Worm (Caenorhabditis elegans) whole organism, midembryonic: ENCODE data around the gene ipla-1.

Experiments
- T22C8.4 ChIP-seq: fragments of 200-800 bp; sonication (Bioruptor generic); IDR thresholded peaks from 2 replicates; pipeline ENCODE4 v1.3.6; 2022; ENCODE audit warnings: missing genetic modification characterization, missing compliant biosample characterization
- cog-1 ChIP-seq: sonication (generic microtip); optimal IDR thresholded peaks from 2 replicates; lab custom pipeline; 2016; ENCODE audit warnings: missing genetic modification characterization, missing compliant biosample characterization
- flt-1 ChIP-seq: fragments of 200-800 bp; sonication (Bioruptor generic); IDR thresholded peaks from 2 replicates; pipeline ENCODE4 v1.3.6; 2022; ENCODE audit warnings: missing genetic modification characterization, missing compliant biosample characterization
- klf-2 ChIP-seq: fragments of 200-800 bp; sonication (Bioruptor generic); conservative IDR thresholded peaks from 2 replicates; pipeline ENCODE4 v1.3.6; 2022; ENCODE audit warnings: missing genetic modification reagents, missing genetic modification characterization, missing compliant biosample characterization
- med-1 ChIP-seq: sonication (generic microtip); optimal IDR thresholded peaks from 2 replicates; lab custom pipeline; 2017; ENCODE audit warnings: missing genetic modification characterization, mild to moderate bottlenecking, missing compliant biosample characterization, antibody characterized with exemption, missing genetic modification reagents; ENCODE audit not compliant: insufficient read depth
- ref-1 ChIP-seq: fragments of 200-800 bp; sonication (Bioruptor generic); conservative IDR thresholded peaks from 2 replicates; pipeline ENCODE4 v1.3.6; 2022; ENCODE audit warnings: missing genetic modification reagents, missing genetic modification characterization, missing compliant biosample characterization
- tab-1 ChIP-seq: fragments of 200-800 bp; sonication (Bioruptor generic); IDR thresholded peaks from 2 replicates; pipeline ENCODE4 v1.3.6; 2022; ENCODE audit warnings: missing genetic modification characterization, missing compliant biosample characterization
- ztf-23 ChIP-seq: fragments of 200-800 bp; sonication (Bioruptor generic); IDR thresholded peaks from 2 replicates; pipeline ENCODE4 v1.3.6; 2022; ENCODE audit warnings: missing genetic modification reagents, missing genetic modification characterization, missing compliant biosample characterization
- ztf-29 ChIP-seq: fragments of 200-800 bp; sonication (Bioruptor generic); IDR thresholded peaks from 2 replicates; pipeline ENCODE4 v1.3.6; 2022; ENCODE audit warnings: missing genetic modification reagents, missing genetic modification characterization, missing compliant biosample characterization

Gene ipla-1

DNA sequence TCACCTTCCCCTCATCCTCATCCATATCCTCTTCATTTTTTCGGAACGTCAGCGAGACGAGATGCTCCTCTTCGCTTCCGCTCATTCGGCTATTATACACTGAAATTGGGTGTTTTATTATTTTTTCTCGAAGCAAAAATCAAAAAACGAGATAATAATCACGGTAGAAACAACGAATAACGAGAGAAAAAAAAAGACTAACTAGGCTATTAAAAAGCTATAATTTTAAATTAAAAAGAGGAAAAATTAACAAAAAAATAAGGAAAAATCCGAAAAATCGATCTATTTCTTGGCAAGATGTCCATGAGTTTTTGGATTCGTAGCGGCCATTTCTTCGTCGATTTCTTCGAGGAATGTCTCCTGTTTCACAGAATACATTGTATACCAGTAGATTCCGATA is at the start of gene ipla-1:
Gene ipla-1, minus strand, starts transcription at position 101 of the 400 bp plus-strand sequence.
- no peak for TF ChIP-seq T22C8.4
- no peak for TF ChIP-seq flt-1 (GFP tag; lab: Robert Waterston, UW)
- no peak for TF ChIP-seq klf-2 (GFP tag; lab: Robert Waterston, UW)
- TF ChIP-seq tab-1 (GFP tag; lab: Robert Waterston, UW): no peak
- TF ChIP-seq ref-1 (GFP tag; lab: Robert Waterston, UW): no peak
- TF ChIP-seq med-1 (GFP tag; lab: Kevin White, UChicago): no peak
- TF ChIP-seq ztf-23 (GFP tag; lab: Robert Waterston, UW): no peak
- no peak for TF ChIP-seq cog-1 (tag; lab: Kevin White, UChicago)
- no peak for TF ChIP-seq ztf-29 (GFP tag; lab: Robert Waterston, UW)

ce11 chrII:4650072-4650471 is 48.9 kb upstream of the ipla-1 start:
- TF ChIP-seq ref-1 (GFP tag; lab: Robert Waterston, UW) (no peak), ztf-23 (GFP tag; lab: Robert Waterston, UW) (no peak), ztf-29 (GFP tag; lab: Robert Waterston, UW) (no peak), T22C8.4 (no peak), klf-2 (GFP tag; lab: Robert Waterston, UW) (no peak), tab-1 (GFP tag; lab: Robert Waterston, UW) (no peak), cog-1 (tag; lab: Kevin White, UChicago) (no peak), med-1 (GFP tag; lab: Kevin White, UChicago) (no peak), flt-1 (GFP tag; lab: Robert Waterston, UW) (no peak)

ce11 chrII:4648785-4649184 is 47.6 kb upstream of the ipla-1 start, which contains the start of gene lgc-27:
TSS of gene lgc-27 (plus strand) at chrII:4649085.
- no peak for TF ChIP-seq klf-2 (GFP tag; lab: Robert Waterston, UW)
- TF ChIP-seq T22C8.4: no peak
- no peak for TF ChIP-seq ztf-29 (GFP tag; lab: Robert Waterston, UW)
- TF ChIP-seq flt-1 (GFP tag; lab: Robert Waterston, UW): no peak
- TF ChIP-seq tab-1 (GFP tag; lab: Robert Waterston, UW): no peak
- no peak for TF ChIP-seq cog-1 (tag; lab: Kevin White, UChicago)
- TF ChIP-seq ztf-23 (GFP tag; lab: Robert Waterston, UW): no peak

ce11 chrII:4640748-4641147 is 39.6 kb upstream of the ipla-1 start:
- TF ChIP-seq flt-1 (GFP tag; lab: Robert Waterston, UW) (no peak), ztf-23 (GFP tag; lab: Robert Waterston, UW) (no peak), ref-1 (GFP tag; lab: Robert Waterston, UW) (no peak), ztf-29 (GFP tag; lab: Robert Waterston, UW) (no peak), cog-1 (tag; lab: Kevin White, UChicago) (no peak), tab-1 (GFP tag; lab: Robert Waterston, UW) (no peak), klf-2 (GFP tag; lab: Robert Waterston, UW) (no peak)

ce11 chrII:4638891-4639290 is 37.7 kb upstream of the ipla-1 start:
- TF ChIP-seq T22C8.4: no peak
- no peak for TF ChIP-seq cog-1 (tag; lab: Kevin White, UChicago)
- TF ChIP-seq tab-1 (GFP tag; lab: Robert Waterston, UW): no peak
- no peak for TF ChIP-seq flt-1 (GFP tag; lab: Robert Waterston, UW)
- no peak for TF ChIP-seq ztf-23 (GFP tag; lab: Robert Waterston, UW)
- no peak for TF ChIP-seq med-1 (GFP tag; lab: Kevin White, UChicago)
- TF ChIP-seq klf-2 (GFP tag; lab: Robert Waterston, UW): no peak
- TF ChIP-seq ref-1 (GFP tag; lab: Robert Waterston, UW): no peak
- no peak for TF ChIP-seq ztf-29 (GFP tag; lab: Robert Waterston, UW)

- no peak for TF ChIP-seq ztf-29 (GFP tag; lab: Robert Waterston, UW)
- no peak for TF ChIP-seq ztf-23 (GFP tag; lab: Robert Waterston, UW)
- no peak for TF ChIP-seq T22C8.4
- TF ChIP-seq cog-1 (tag; lab: Kevin White, UChicago): no peak
- TF ChIP-seq ref-1 (GFP tag; lab: Robert Waterston, UW): no peak
- TF ChIP-seq tab-1 (GFP tag; lab: Robert Waterston, UW): no peak
- no peak for TF ChIP-seq klf-2 (GFP tag; lab: Robert Waterston, UW)
- TF ChIP-seq flt-1 (GFP tag; lab: Robert Waterston, UW): no peak
- TF ChIP-seq med-1 (GFP tag; lab: Kevin White, UChicago): no peak
Observed at ce11 chrII:4638241-4638640, 37.1 kb upstream of the ipla-1 start, which contains the start of gene che-10. TSS of gene che-10 (minus strand) at chrII:4638341.

DNA sequence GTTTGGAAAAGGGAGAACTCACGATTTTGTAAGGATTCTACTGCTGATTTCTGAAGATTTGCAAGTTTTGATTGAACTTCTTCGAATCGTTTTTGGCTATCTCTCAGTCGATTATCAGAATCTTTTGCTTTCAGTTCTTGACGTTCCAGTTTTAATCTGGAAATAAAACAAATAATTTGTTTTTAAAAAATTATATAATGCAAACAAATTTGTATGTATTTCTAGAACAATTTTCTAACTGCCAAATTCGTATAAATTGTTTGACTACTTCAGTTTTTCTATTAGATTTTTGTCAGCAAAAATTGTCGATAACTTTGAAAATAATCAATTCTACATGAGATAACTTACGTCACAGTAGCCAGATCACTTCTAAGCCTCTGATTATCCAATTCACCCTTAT is 30.3 kb upstream of the ipla-1 start:
- TF ChIP-seq ztf-23 (GFP tag; lab: Robert Waterston, UW): no peak
- no peak for TF ChIP-seq med-1 (GFP tag; lab: Kevin White, UChicago)
- TF ChIP-seq T22C8.4: no peak
- TF ChIP-seq cog-1 (tag; lab: Kevin White, UChicago): no peak
- TF ChIP-seq tab-1 (GFP tag; lab: Robert Waterston, UW): no peak
- no peak for TF ChIP-seq klf-2 (GFP tag; lab: Robert Waterston, UW)
- TF ChIP-seq flt-1 (GFP tag; lab: Robert Waterston, UW): no peak
- TF ChIP-seq ref-1 (GFP tag; lab: Robert Waterston, UW): no peak

DNA sequence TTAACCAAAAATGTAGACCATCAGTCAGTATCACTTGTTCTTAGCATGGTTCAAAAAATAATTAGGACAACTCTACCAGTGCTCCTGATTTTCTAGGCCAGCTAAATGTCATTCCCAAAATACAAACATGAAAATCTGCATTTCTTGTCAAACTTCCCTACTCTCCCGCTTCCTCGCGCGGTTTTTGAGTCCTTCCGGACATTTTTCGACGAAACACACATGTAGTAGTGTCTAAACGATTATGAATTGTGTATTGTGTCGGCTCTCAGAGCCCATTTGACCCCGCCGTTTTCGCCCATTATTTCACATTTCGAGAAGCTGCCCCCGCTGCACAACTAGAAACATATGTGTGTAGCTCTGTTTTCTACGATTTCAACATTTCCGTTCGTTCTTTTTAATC is 25.4 kb upstream of the ipla-1 start, which contains the start of gene F35D11.1:
Gene F35D11.1, plus strand, starts transcription at position 301 of the 400 bp plus-strand sequence.
- TF ChIP-seq T22C8.4 (no peak), tab-1 (GFP tag; lab: Robert Waterston, UW) (no peak), ztf-23 (GFP tag; lab: Robert Waterston, UW) (no peak), ref-1 (GFP tag; lab: Robert Waterston, UW) (no peak), cog-1 (tag; lab: Kevin White, UChicago) (no peak), med-1 (GFP tag; lab: Kevin White, UChicago) (no peak), klf-2 (GFP tag; lab: Robert Waterston, UW) (no peak), ztf-29 (GFP tag; lab: Robert Waterston, UW) (no peak), flt-1 (GFP tag; lab: Robert Waterston, UW) (no peak)

DNA sequence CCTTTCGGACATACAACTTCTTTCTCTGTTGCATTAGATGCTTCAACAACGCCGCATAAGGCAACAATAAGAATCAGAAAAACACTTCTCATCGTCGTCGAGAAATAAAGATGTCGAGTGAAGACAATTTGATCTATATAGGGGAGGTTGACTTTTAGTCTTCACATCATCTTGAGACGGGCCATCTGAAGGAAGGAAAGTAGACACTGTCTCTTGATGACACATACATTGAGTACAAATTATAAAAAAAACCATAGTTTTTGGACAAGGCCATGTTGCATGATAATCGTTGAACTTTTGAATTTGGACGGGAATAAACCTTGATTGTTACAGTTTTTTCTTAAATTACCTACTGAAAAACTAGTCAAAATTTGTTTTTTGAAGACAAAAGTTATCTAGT is 20.5 kb upstream of the ipla-1 start, which contains the start of gene clec-139:
Gene clec-139, minus strand, starts transcription at position 101 of the 400 bp plus-strand sequence.
- TF ChIP-seq ref-1 (GFP tag; lab: Robert Waterston, UW) (no peak), flt-1 (GFP tag; lab: Robert Waterston, UW) (no peak), ztf-23 (GFP tag; lab: Robert Waterston, UW) (no peak), klf-2 (GFP tag; lab: Robert Waterston, UW) (no peak), cog-1 (tag; lab: Kevin White, UChicago) (no peak), ztf-29 (GFP tag; lab: Robert Waterston, UW) (no peak), T22C8.4 (no peak), med-1 (GFP tag; lab: Kevin White, UChicago) (no peak)
